Worm (Caenorhabditis elegans) whole organism, L4 larva: Measurements from ENCODE around the gene F16H6.7.

Experiments used
- nhr-237 ChIP-seq: sonication (generic microtip); optimal IDR thresholded peaks from 2 replicates; lab custom pipeline; 2017; ENCODE audit warnings: missing biosample characterization, missing genetic modification characterization
- nhr-76 ChIP-seq: fragments of 150-350 bp; optimal IDR thresholded peaks from 2 replicates; lab custom pipeline; 2014; ENCODE audit warnings: missing biosample characterization, missing genetic modification characterization
- ztf-11 ChIP-seq: fragments of 150-350 bp; optimal IDR thresholded peaks from 2 replicates; lab custom pipeline; 2014; ENCODE audit warnings: missing biosample characterization, missing genetic modification characterization

DNA sequence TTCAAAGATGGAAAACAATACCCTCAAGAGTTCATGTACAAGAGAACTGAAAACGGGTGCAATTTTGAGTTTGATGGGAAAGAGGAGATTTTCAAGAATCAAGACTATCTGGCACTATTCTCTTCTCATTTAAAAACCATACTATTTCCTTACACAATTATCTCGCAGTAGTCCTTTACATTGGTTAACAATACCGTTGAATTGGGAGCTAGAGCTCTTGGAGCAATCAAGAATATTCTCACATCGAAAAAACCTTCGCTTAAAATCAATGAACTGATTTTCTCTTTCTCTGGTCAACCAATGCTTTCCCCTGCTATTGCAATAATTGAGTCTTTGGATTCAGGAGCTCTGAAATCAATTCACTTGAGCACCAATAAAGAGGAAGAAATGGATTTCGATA is 44.5 kb upstream of the F16H6.7 start, which contains the start of gene R10E8.2:
- TF ChIP-seq nhr-76 (tag; lab: Kevin White, UChicago) (no peak), ztf-11 (no peak), nhr-237 (no peak)
